Worm (Caenorhabditis elegans) whole organism, young adult: ENCODE measurements around the gene F42D1.4.

Source experiments
- B0019.2 ChIP-seq: fragments of 200-800 bp; sonication (Bioruptor generic); conservative IDR thresholded peaks from 2 replicates; pipeline ENCODE4 v1.3.6; 2022; ENCODE audit warnings: missing genetic modification reagents, missing genetic modification characterization, missing compliant biosample characterization
- B0261.1 ChIP-seq: sonication (generic microtip); optimal IDR thresholded peaks from 2 replicates; lab custom pipeline; 2016; ENCODE audit warnings: mild to moderate bottlenecking, missing genetic modification characterization, moderate library complexity, missing compliant biosample characterization
- B0336.3 ChIP-seq: fragments of 200-800 bp; sonication (Bioruptor generic); IDR thresholded peaks from 2 replicates; pipeline ENCODE4 v1.3.6; 2022; ENCODE audit warnings: missing genetic modification characterization, missing compliant biosample characterization
- D2030.7 ChIP-seq: fragments of 200-800 bp; sonication (Bioruptor generic); IDR thresholded peaks from 2 replicates; pipeline ENCODE4 v1.3.6; 2022; ENCODE audit warnings: missing genetic modification reagents, missing genetic modification characterization, missing compliant biosample characterization
- F10E7.11 ChIP-seq: sonication (generic microtip); optimal IDR thresholded peaks from 2 replicates; lab custom pipeline; 2017; ENCODE audit warnings: mild to moderate bottlenecking, missing genetic modification characterization, moderate library complexity, missing compliant biosample characterization
- F23B12.7 ChIP-seq: sonication (generic microtip); optimal IDR thresholded peaks from 2 replicates; lab custom pipeline; 2017; ENCODE audit warnings: missing genetic modification characterization, mild to moderate bottlenecking, missing compliant biosample characterization, antibody characterized with exemption, moderate library complexity; ENCODE audit not compliant: insufficient read depth
- F33H1.4 ChIP-seq: fragments of 200-800 bp; sonication (Bioruptor generic); IDR thresholded peaks from 2 replicates; pipeline ENCODE4 v1.3.6; 2022; ENCODE audit warnings: missing genetic modification reagents, missing genetic modification characterization, missing compliant biosample characterization
- F37B4.10 ChIP-seq: fragments of 200-800 bp; sonication (Bioruptor generic); IDR thresholded peaks from 2 replicates; pipeline ENCODE4 v1.3.6; 2022; ENCODE audit warnings: missing genetic modification characterization, missing compliant biosample characterization
- F49E8.2 ChIP-seq: sonication (generic microtip); optimal IDR thresholded peaks from 3 replicates; lab custom pipeline; 2017; ENCODE audit warnings: missing genetic modification characterization, mild to moderate bottlenecking, missing compliant biosample characterization, antibody characterized with exemption, moderate library complexity; ENCODE audit not compliant: insufficient read depth
- F57C9.4 ChIP-seq: sonication (generic microtip); optimal IDR thresholded peaks from 2 replicates; lab custom pipeline; 2017; ENCODE audit warnings: mild to moderate bottlenecking, missing genetic modification characterization, missing compliant biosample characterization
- K12H6.12 ChIP-seq: fragments of 200-800 bp; sonication (Bioruptor generic); optimal IDR thresholded peaks from 2 replicates; lab custom pipeline; 2018; ENCODE audit warnings: mild to moderate bottlenecking, missing genetic modification characterization, missing compliant biosample characterization
- T07F8.4 ChIP-seq: sonication (generic microtip); optimal IDR thresholded peaks from 2 replicates; lab custom pipeline; 2016; ENCODE audit warnings: mild to moderate bottlenecking, missing genetic modification characterization, moderate library complexity, missing compliant biosample characterization
- Y56A3A.18 ChIP-seq: fragments of 200-800 bp; sonication (Bioruptor generic); IDR thresholded peaks from 2 replicates; pipeline ENCODE4 v1.3.6; 2022; ENCODE audit warnings: missing genetic modification reagents, missing genetic modification characterization, missing compliant biosample characterization
- Y67H2A.10 ChIP-seq: fragments of 200-800 bp; sonication (Bioruptor generic); conservative IDR thresholded peaks from 2 replicates; pipeline ENCODE4 v1.3.6; 2022; ENCODE audit warnings: missing genetic modification reagents, missing genetic modification characterization, missing compliant biosample characterization
- Y79H2A.3 ChIP-seq: fragments of 200-800 bp; sonication (Bioruptor generic); conservative IDR thresholded peaks from 2 replicates; pipeline ENCODE4 v1.3.6; 2022; ENCODE audit warnings: missing genetic modification reagents, missing genetic modification characterization, missing compliant biosample characterization
- akir-1 ChIP-seq: fragments of 200-800 bp; sonication (Bioruptor generic); optimal IDR thresholded peaks from 2 replicates; lab custom pipeline; 2018; ENCODE audit warnings: mild to moderate bottlenecking, missing genetic modification characterization, moderate library complexity, missing compliant biosample characterization
- ama-1 ChIP-seq, 3 experiments: fragments of 150-350 bp in 1 of 3; sonication (generic microtip) in 2 of 3; optimal IDR thresholded peaks; 2 replicates each; lab custom pipeline; 2014 to 2018; ENCODE audit warnings: missing biosample characterization in 2 of 3, missing genetic modification characterization in 2 of 3, missing genetic modification reagents in 2 of 3
- aptf-2 ChIP-seq: fragments of 200-800 bp; sonication (Bioruptor generic); conservative IDR thresholded peaks from 2 replicates; pipeline ENCODE4 v1.3.6; 2022; ENCODE audit warnings: missing genetic modification reagents, missing genetic modification characterization, missing compliant biosample characterization
- attf-3 ChIP-seq: fragments of 200-800 bp; sonication (Bioruptor generic); conservative IDR thresholded peaks from 2 replicates; pipeline ENCODE4 v1.3.6; 2022; ENCODE audit warnings: missing genetic modification reagents, missing genetic modification characterization, missing compliant biosample characterization
- cebp-2 ChIP-seq: fragments of 200-800 bp; sonication (Bioruptor generic); IDR thresholded peaks from 2 replicates; pipeline ENCODE4 v1.3.6; 2022; ENCODE audit warnings: missing genetic modification characterization, missing compliant biosample characterization
- ceh-100 ChIP-seq: fragments of 200-800 bp; sonication (Bioruptor generic); IDR thresholded peaks from 2 replicates; pipeline ENCODE4 v1.3.6; 2022; ENCODE audit warnings: missing genetic modification reagents, missing genetic modification characterization, missing compliant biosample characterization
- chd-7 ChIP-seq: sonication (generic microtip); optimal IDR thresholded peaks from 2 replicates; lab custom pipeline; 2016; ENCODE audit warnings: mild to moderate bottlenecking, missing genetic modification characterization, moderate library complexity, missing compliant biosample characterization
- die-1 ChIP-seq: sonication (generic microtip); optimal IDR thresholded peaks from 2 replicates; lab custom pipeline; 2016; ENCODE audit warnings: missing genotype, mild to moderate bottlenecking, missing genetic modification characterization, missing compliant biosample characterization
- hlh-26 ChIP-seq: fragments of 200-800 bp; sonication (Bioruptor generic); conservative IDR thresholded peaks from 2 replicates; pipeline ENCODE4 v1.3.6; 2022; ENCODE audit warnings: missing genetic modification reagents, missing genetic modification characterization, missing compliant biosample characterization
- let-607 ChIP-seq, 2 experiments: fragments of 200-800 bp in 1 of 2; sonication (Bioruptor generic) in 1 of 2; sonication (generic microtip) in 1 of 2; optimal IDR thresholded peaks; 2 replicates each; lab custom pipeline; 2016 to 2018; ENCODE audit warnings: mild to moderate bottlenecking in 2 of 2, missing compliant biosample characterization in 2 of 2, missing genetic modification characterization in 2 of 2, moderate library complexity in 2 of 2, missing genotype in 1 of 2
- lin-54 ChIP-seq: fragments of 200-800 bp; sonication (Bioruptor generic); optimal IDR thresholded peaks from 2 replicates; lab custom pipeline; 2018; ENCODE audit warnings: mild to moderate bottlenecking, missing genetic modification characterization, missing compliant biosample characterization
- lsl-1 ChIP-seq: fragments of 200-800 bp; sonication (Bioruptor generic); optimal IDR thresholded peaks from 2 replicates; lab custom pipeline; 2018; ENCODE audit warnings: mild to moderate bottlenecking, missing genetic modification characterization, moderate library complexity, missing compliant biosample characterization
- lsy-27 ChIP-seq: sonication (generic microtip); optimal IDR thresholded peaks from 2 replicates; lab custom pipeline; 2017; ENCODE audit warnings: missing genetic modification characterization, mild to moderate bottlenecking, missing compliant biosample characterization, antibody characterized with exemption, missing genotype, borderline replicate concordance; ENCODE audit not compliant: insufficient read depth
- madf-8 ChIP-seq: fragments of 200-800 bp; sonication (Bioruptor generic); conservative IDR thresholded peaks from 2 replicates; pipeline ENCODE4 v1.3.6; 2022; ENCODE audit warnings: missing genetic modification reagents, missing genetic modification characterization, missing compliant biosample characterization
- mcd-1 ChIP-seq: fragments of 200-800 bp; sonication (Bioruptor generic); IDR thresholded peaks from 2 replicates; pipeline ENCODE4 v1.3.6; 2022; ENCODE audit warnings: missing genetic modification reagents, missing genetic modification characterization, missing compliant biosample characterization
- mes-4 ChIP-seq: sonication (generic microtip); optimal IDR thresholded peaks from 2 replicates; lab custom pipeline; 2016; ENCODE audit warnings: missing genotype, missing genetic modification characterization, missing compliant biosample characterization
- nhr-120 ChIP-seq: fragments of 200-800 bp; sonication (Bioruptor generic); IDR thresholded peaks from 2 replicates; pipeline ENCODE4 v1.3.6; 2022; ENCODE audit warnings: missing genetic modification characterization, missing compliant biosample characterization
- nhr-27 ChIP-seq: fragments of 200-800 bp; sonication (Bioruptor generic); optimal IDR thresholded peaks from 2 replicates; lab custom pipeline; 2018; ENCODE audit warnings: mild to moderate bottlenecking, missing genetic modification characterization, moderate library complexity, missing compliant biosample characterization
- nhr-80 ChIP-seq: sonication (generic microtip); optimal IDR thresholded peaks from 2 replicates; lab custom pipeline; 2016; ENCODE audit warnings: missing genetic modification characterization, missing compliant biosample characterization
- pbrm-1 ChIP-seq: fragments of 200-800 bp; sonication (Bioruptor generic); IDR thresholded peaks from 2 replicates; pipeline ENCODE4 v1.3.6; 2022; ENCODE audit warnings: missing genetic modification reagents, missing genetic modification characterization, missing compliant biosample characterization
- pha-4 ChIP-seq: fragments of 150-350 bp; sonication (generic microtip); optimal IDR thresholded peaks from 2 replicates; lab custom pipeline; 2014; ENCODE audit warnings: missing biosample characterization, missing genetic modification reagents, missing genetic modification characterization
- rec-8 ChIP-seq, 2 experiments: sonication (generic microtip); optimal IDR thresholded peaks; 2 replicates each; lab custom pipeline; 2016; ENCODE audit warnings: mild to moderate bottlenecking in 2 of 2, missing genetic modification characterization in 2 of 2, missing genetic modification reagents in 2 of 2, missing genotype in 2 of 2, missing biosample characterization in 1 of 2, missing compliant biosample characterization in 1 of 2, moderate library complexity in 1 of 2
- rpc-1 ChIP-seq, 2 experiments: fragments of 150-350 bp in 1 of 2; sonication (generic microtip) in 1 of 2; optimal IDR thresholded peaks; 2 replicates each; lab custom pipeline; 2014 to 2018; ENCODE audit warnings: missing biosample characterization in 1 of 2, missing genetic modification characterization in 1 of 2, missing genetic modification reagents in 1 of 2, missing genotype in 1 of 2
- sdz-38 ChIP-seq: sonication (generic microtip); optimal IDR thresholded peaks from 2 replicates; lab custom pipeline; 2016; ENCODE audit warnings: missing genotype, missing genetic modification characterization, missing compliant biosample characterization
- somi-1 ChIP-seq: fragments of 200-800 bp; sonication (Bioruptor generic); optimal IDR thresholded peaks from 2 replicates; lab custom pipeline; 2018; ENCODE audit warnings: mild to moderate bottlenecking, missing genetic modification characterization, missing compliant biosample characterization
- tbp1 ChIP-seq: fragments of 200-800 bp; sonication (Bioruptor generic); optimal IDR thresholded peaks from 2 replicates; lab custom pipeline; 2018; ENCODE audit warnings: mild to moderate bottlenecking, missing genetic modification characterization, missing compliant biosample characterization
- tbx-9 ChIP-seq: sonication (generic microtip); optimal IDR thresholded peaks from 2 replicates; lab custom pipeline; 2016; ENCODE audit warnings: borderline replicate concordance, missing genetic modification characterization, inconsistent platforms, missing compliant biosample characterization
- tlf-1 ChIP-seq: fragments of 200-800 bp; sonication (Bioruptor generic); optimal IDR thresholded peaks from 2 replicates; lab custom pipeline; 2018; ENCODE audit warnings: mild to moderate bottlenecking, missing genetic modification characterization, missing compliant biosample characterization
- unc-130 ChIP-seq: sonication (generic microtip); optimal IDR thresholded peaks from 2 replicates; lab custom pipeline; 2016; ENCODE audit warnings: missing genetic modification reagents, missing genetic modification characterization, missing compliant biosample characterization
- zim-3 ChIP-seq: sonication (generic microtip); optimal IDR thresholded peaks from 2 replicates; lab custom pipeline; 2017; ENCODE audit warnings: mild to moderate bottlenecking, missing genetic modification characterization, moderate library complexity, missing compliant biosample characterization
- ztf-28 ChIP-seq: fragments of 200-800 bp; sonication (Bioruptor generic); IDR thresholded peaks from 2 replicates; pipeline ENCODE4 v1.3.6; 2022; ENCODE audit warnings: missing genetic modification reagents, missing genetic modification characterization, missing compliant biosample characterization
- ztf-3 ChIP-seq: fragments of 200-800 bp; sonication (Bioruptor generic); optimal IDR thresholded peaks from 2 replicates; lab custom pipeline; 2018; ENCODE audit warnings: mild to moderate bottlenecking, missing genetic modification characterization, missing compliant biosample characterization

The F42D1.4 gene

ce11 chrX:14853712-14854217 is 46.7 kb downstream of the F42D1.4 start, which contains the start of the genes C27C12.1 and C27C12.4 (continued):
- peak; percentile 41 for TF ChIP-seq chd-7
- no peak for TF ChIP-seq ceh-100 (GFP tag; lab: Robert Waterston, UW)
- no peak for TF ChIP-seq F33H1.4 (GFP tag; lab: Robert Waterston, UW)
- peak; percentile 62 for TF ChIP-seq mcd-1 (GFP tag; lab: Robert Waterston, UW)
- TF ChIP-seq let-607 (tag; optimal IDR thresholded peaks at IDR 0.05; lab: Kevin White, UChicago): peak; percentile 9 to 48
- no peak for TF ChIP-seq cebp-2 (GFP tag; lab: Robert Waterston, UW)
- TF ChIP-seq F57C9.4 (tag; lab: Kevin White, UChicago): no peak
- TF ChIP-seq akir-1: no peak
- no peak for TF ChIP-seq lsl-1
- no peak for TF ChIP-seq hlh-26 (GFP tag; lab: Robert Waterston, UW)
- TF ChIP-seq ztf-3: no peak
- no peak for TF ChIP-seq die-1 (tag; lab: Kevin White, UChicago)
- TF ChIP-seq tlf-1: peak; percentile 10
- TF ChIP-seq F10E7.11 (tag; lab: Kevin White, UChicago): no peak
- no peak for TF ChIP-seq B0019.2 (GFP tag; lab: Robert Waterston, UW)
- no peak for TF ChIP-seq F49E8.2 (tag; lab: Kevin White, UChicago)
- no peak for TF ChIP-seq lsy-27
- TF ChIP-seq B0336.3 (GFP tag; lab: Robert Waterston, UW): peak; percentile 50; the same call in 1 of the 2 replicates
- TF ChIP-seq T07F8.4 (tag; lab: Kevin White, UChicago): no peak
- no peak for TF ChIP-seq somi-1 (GFP tag; lab: Kevin White, UChicago)
- peak; percentile 57 for TF ChIP-seq pha-4
- TF ChIP-seq F23B12.7: no peak
- no peak for TF ChIP-seq D2030.7
- no peak for TF ChIP-seq rec-8 (tag; optimal IDR thresholded peaks at IDR 0.05; lab: Kevin White, UChicago)
- no peak for TF ChIP-seq madf-8 (GFP tag; lab: Robert Waterston, UW)
- TF ChIP-seq mes-4 (tag; lab: Kevin White, UChicago): no peak
- no peak for TF ChIP-seq attf-3
- TF ChIP-seq nhr-27 (tag; lab: Kevin White, UChicago): no peak
- TF ChIP-seq Y79H2A.3 (GFP tag; lab: Robert Waterston, UW): no peak
- no peak for TF ChIP-seq sdz-38 (tag; lab: Kevin White, UChicago)
- 0 out of 2 replicates have a peak, but pooled peaks have one; percentile 33 for TF ChIP-seq Y56A3A.18 (GFP tag; lab: Robert Waterston, UW)
- TF ChIP-seq nhr-80: peak; percentile 83
- peak; percentile 67; the same call in 1 of the 2 replicates for TF ChIP-seq pbrm-1 (GFP tag; lab: Robert Waterston, UW)
- TF ChIP-seq ama-1 (optimal IDR thresholded peaks at IDR 0.05; lab: Kevin White, UChicago): no peak
- TF ChIP-seq ama-1 (GFP tag; optimal IDR thresholded peaks at IDR 0.05; lab: Kevin White, UChicago): no peak
- TF ChIP-seq unc-130: no peak
- no peak for TF ChIP-seq Y67H2A.10 (GFP tag; lab: Robert Waterston, UW)
- no peak for TF ChIP-seq rpc-1 (optimal IDR thresholded peaks at IDR 0.05; lab: Kevin White, UChicago)
- no peak for TF ChIP-seq rpc-1 (tag; optimal IDR thresholded peaks at IDR 0.05; lab: Kevin White, UChicago)
- TF ChIP-seq tbx-9 (tag; lab: Kevin White, UChicago): no peak
- no peak for TF ChIP-seq aptf-2 (GFP tag; lab: Robert Waterston, UW)
- TF ChIP-seq B0261.1 (tag; lab: Kevin White, UChicago): no peak
- no peak for TF ChIP-seq tbp1 (GFP tag; lab: Kevin White, UChicago)
- no peak for TF ChIP-seq nhr-120
- no peak for TF ChIP-seq lin-54 (GFP tag; lab: Kevin White, UChicago)
- no peak for TF ChIP-seq zim-3 (tag; lab: Kevin White, UChicago)
- peak; percentile 75 for TF ChIP-seq K12H6.12 (tag; lab: Kevin White, UChicago)
- TF ChIP-seq ztf-28 (GFP tag; lab: Robert Waterston, UW): no peak
- TF ChIP-seq F37B4.10 (GFP tag; lab: Robert Waterston, UW): no peak
